Fruit fly (Drosophila melanogaster) whole organism, embryonic: ENCODE measurements around the gene CG34290.

Experiments
- CG1024 ChIP-seq: fragments of 200-800 bp; sonication (Bioruptor generic); IDR thresholded peaks from 2 replicates; pipeline ENCODE4 v1.3.6; 2022; ENCODE audit warnings: missing biosample characterization, missing genetic modification characterization
- CG10979 ChIP-seq: fragments of 200-800 bp; sonication (Bioruptor generic); optimal IDR thresholded peaks from 2 replicates; lab custom pipeline; 2018; ENCODE audit warnings: missing biosample characterization, mild to moderate bottlenecking, missing genetic modification characterization, moderate library complexity
- CG12744 ChIP-seq: fragments of 200-800 bp; sonication (Bioruptor generic); optimal IDR thresholded peaks from 2 replicates; lab custom pipeline; 2016; ENCODE audit warnings: missing biosample characterization, missing genetic modification characterization
- CG13624 ChIP-seq: fragments of 200-800 bp; sonication (Bioruptor generic); optimal IDR thresholded peaks from 2 replicates; lab custom pipeline; 2016; ENCODE audit warnings: missing biosample characterization, missing genetic modification characterization
- CG14014 ChIP-seq: fragments of 200-800 bp; sonication (Bioruptor generic); IDR thresholded peaks from 2 replicates; pipeline ENCODE4 v1.3.6; 2022; ENCODE audit warnings: missing biosample characterization, missing genetic modification characterization
- CG15479 ChIP-seq: fragments of 200-800 bp; sonication (Bioruptor generic); optimal IDR thresholded peaks from 3 replicates; lab custom pipeline; 2019; ENCODE audit warnings: missing biosample characterization, mild to moderate bottlenecking, missing genetic modification characterization, moderate library complexity
- CG18011 ChIP-seq: fragments of 200-800 bp; sonication (Bioruptor generic); optimal IDR thresholded peaks from 2 replicates; lab custom pipeline; 2017; ENCODE audit warnings: missing biosample characterization, missing genetic modification characterization, mild to moderate bottlenecking, moderate library complexity, missing genotype
- CG18619 ChIP-seq: fragments of 200-800 bp; sonication (Bioruptor generic); optimal IDR thresholded peaks from 3 replicates; lab custom pipeline; 2017; ENCODE audit warnings: missing biosample characterization, mild to moderate bottlenecking, missing genetic modification characterization
- CG31365 ChIP-seq: fragments of 200-800 bp; sonication (Bioruptor generic); optimal IDR thresholded peaks from 2 replicates; lab custom pipeline; 2018; ENCODE audit warnings: missing biosample characterization, mild to moderate bottlenecking, missing genetic modification characterization
- CG32532 ChIP-seq: fragments of 200-800 bp; sonication (Bioruptor generic); IDR thresholded peaks from 2 replicates; pipeline ENCODE4 v1.3.6; 2022; ENCODE audit warnings: missing biosample characterization, missing genetic modification characterization
- CG3407 ChIP-seq: fragments of 200-800 bp; sonication (Bioruptor generic); optimal IDR thresholded peaks from 2 replicates; lab custom pipeline; 2018; ENCODE audit warnings: missing biosample characterization, mild to moderate bottlenecking, missing genetic modification characterization
- CG4617 ChIP-seq: fragments of 200-800 bp; sonication (Bioruptor generic); optimal IDR thresholded peaks from 3 replicates; lab custom pipeline; 2016; ENCODE audit warnings: missing biosample characterization, missing genetic modification characterization, borderline replicate concordance
- CG4820 ChIP-seq: fragments of 200-800 bp; sonication (Bioruptor generic); optimal IDR thresholded peaks from 3 replicates; lab custom pipeline; 2016; ENCODE audit warnings: missing biosample characterization, missing genetic modification characterization
- CG5953 ChIP-seq: fragments of 200-800 bp; sonication (Bioruptor generic); IDR thresholded peaks from 2 replicates; pipeline ENCODE4 v1.3.6; 2022; ENCODE audit warnings: missing biosample characterization, missing genetic modification characterization
- CG6765 ChIP-seq: fragments of 200-800 bp; sonication (Bioruptor generic); optimal IDR thresholded peaks from 3 replicates; lab custom pipeline; 2017; ENCODE audit warnings: missing biosample characterization, mild to moderate bottlenecking, missing genetic modification characterization
- CG7357 ChIP-seq: fragments of 200-800 bp; sonication (Bioruptor generic); IDR thresholded peaks from 3 replicates; pipeline ENCODE4 v1.3.6; 2022; ENCODE audit warnings: missing biosample characterization, missing genetic modification characterization
- CG8359 ChIP-seq: fragments of 200-800 bp; sonication (Bioruptor generic); optimal IDR thresholded peaks from 2 replicates; lab custom pipeline; 2017; ENCODE audit warnings: missing biosample characterization, mild to moderate bottlenecking, missing genetic modification characterization, borderline replicate concordance
- CTCF ChIP-seq: fragments of 200-800 bp; sonication (Bioruptor generic); optimal IDR thresholded peaks from 2 replicates; lab custom pipeline; 2017; ENCODE audit warnings: missing biosample characterization, mild to moderate bottlenecking, missing genetic modification characterization, moderate library complexity
- Dfd ChIP-seq, 2 experiments: fragments of >200 bp; optimal IDR thresholded peaks; 2 replicates each; lab custom pipeline; 2017; ENCODE audit warnings: missing biosample characterization in 2 of 2, missing genetic modification characterization in 2 of 2
- Ets97D ChIP-seq: fragments of 200-800 bp; sonication (Bioruptor generic); optimal IDR thresholded peaks from 3 replicates; lab custom pipeline; 2016; ENCODE audit warnings: missing biosample characterization, missing genetic modification characterization
- Gsc ChIP-seq: fragments of 200-800 bp; sonication (Bioruptor generic); IDR thresholded peaks from 2 replicates; pipeline ENCODE4 v1.3.6; 2022; ENCODE audit warnings: missing biosample characterization, missing genetic modification characterization
- HLH3B ChIP-seq: fragments of 200-800 bp; sonication (Bioruptor generic); IDR thresholded peaks from 2 replicates; pipeline ENCODE4 v1.3.6; 2022; ENCODE audit warnings: missing biosample characterization, missing genetic modification characterization
- MBD-R2 ChIP-seq: fragments of 200-800 bp; sonication (Bioruptor generic); IDR thresholded peaks from 2 replicates; pipeline ENCODE4 v1.3.6; 2022; ENCODE audit warnings: missing biosample characterization, missing genetic modification characterization
- Max ChIP-seq: fragments of 200-800 bp; sonication (Bioruptor generic); optimal IDR thresholded peaks from 2 replicates; lab custom pipeline; 2016; ENCODE audit warnings: missing biosample characterization, mild to moderate bottlenecking, missing genetic modification characterization
- Oaz ChIP-seq: fragments of 200-800 bp; sonication (Bioruptor generic); IDR thresholded peaks from 2 replicates; pipeline ENCODE4 v1.3.6; 2022; ENCODE audit warnings: missing biosample characterization, missing genetic modification characterization
- Opbp ChIP-seq: fragments of 200-800 bp; sonication (Bioruptor generic); IDR thresholded peaks from 3 replicates; pipeline ENCODE4 v1.3.6; 2022; ENCODE audit warnings: missing biosample characterization, missing genetic modification characterization; ENCODE audit not compliant: partially characterized antibody
- Poxn ChIP-seq: fragments of 200-800 bp; sonication (Bioruptor generic); IDR thresholded peaks from 2 replicates; pipeline ENCODE4 v1.3.6; 2022; ENCODE audit warnings: missing biosample characterization, missing genetic modification characterization
- Scr ChIP-seq: fragments of 200-800 bp; sonication (Bioruptor generic); IDR thresholded peaks from 2 replicates; pipeline ENCODE4 v1.3.6; 2022; ENCODE audit warnings: missing biosample characterization, missing genetic modification characterization; ENCODE audit not compliant: partially characterized antibody
- Sry-δ ChIP-seq: fragments of 200-800 bp; sonication (Bioruptor generic); optimal IDR thresholded peaks from 2 replicates; lab custom pipeline; 2016; ENCODE audit warnings: missing biosample characterization, missing genetic modification characterization
- abd-A ChIP-seq: fragments of 200-800 bp; sonication (Bioruptor generic); optimal IDR thresholded peaks from 3 replicates; lab custom pipeline; 2019; ENCODE audit warnings: missing biosample characterization, mild to moderate bottlenecking, missing genetic modification characterization, moderate library complexity
- amos ChIP-seq: fragments of 200-800 bp; sonication (Bioruptor generic); IDR thresholded peaks from 2 replicates; pipeline ENCODE4 v1.3.6; 2022; ENCODE audit warnings: missing biosample characterization, missing genetic modification characterization; ENCODE audit not compliant: partially characterized antibody
- bcd ChIP-seq: fragments of 200-800 bp; sonication (Bioruptor generic); optimal IDR thresholded peaks from 2 replicates; lab custom pipeline; 2017; ENCODE audit warnings: missing biosample characterization, mild to moderate bottlenecking, missing genetic modification characterization
- dimm ChIP-seq: fragments of 200-800 bp; sonication (Bioruptor generic); IDR thresholded peaks from 2 replicates; pipeline ENCODE4 v1.3.6; 2022; ENCODE audit warnings: missing biosample characterization, missing genetic modification characterization
- eve ChIP-seq, 2 experiments: fragments of >200 bp; optimal IDR thresholded peaks; 2 replicates each; lab custom pipeline; 2017; ENCODE audit warnings: missing biosample characterization in 2 of 2, missing genetic modification characterization in 2 of 2
- h ChIP-seq: fragments of >200 bp; optimal IDR thresholded peaks from 2 replicates; lab custom pipeline; 2017
- insv ChIP-seq, 2 experiments: fragments of 200-800 bp; sonication (Bioruptor generic); optimal IDR thresholded peaks; 3 replicates each; lab custom pipeline; 2016 to 2018; ENCODE audit warnings: missing biosample characterization in 2 of 2, missing genetic modification characterization in 2 of 2
- jing ChIP-seq: fragments of 200-800 bp; sonication (Bioruptor generic); optimal IDR thresholded peaks from 2 replicates; lab custom pipeline; 2018; ENCODE audit warnings: missing biosample characterization, mild to moderate bottlenecking, missing genetic modification characterization
- mirr ChIP-seq: fragments of 200-800 bp; sonication (Bioruptor generic); optimal IDR thresholded peaks from 3 replicates; lab custom pipeline; 2018; ENCODE audit warnings: missing biosample characterization, mild to moderate bottlenecking, missing genetic modification characterization
- pb ChIP-seq: fragments of 200-800 bp; sonication (Bioruptor generic); optimal IDR thresholded peaks from 3 replicates; lab custom pipeline; 2016; ENCODE audit warnings: missing biosample characterization, missing genetic modification characterization
- prd ChIP-seq, 3 experiments: fragments of >200 bp in 2 of 3; fragments of 200-800 bp in 1 of 3; sonication (Bioruptor generic) in 1 of 3; optimal IDR thresholded peaks in 2 of 3; IDR thresholded peaks in 1 of 3; 2 replicates in 2 of 3; 3 replicates in 1 of 3; pipeline versions ENCODE4 v1.3.6 to Lab custom; 2017 to 2022; ENCODE audit warnings: missing biosample characterization in 1 of 3, missing genetic modification characterization in 1 of 3
- sens-2 ChIP-seq: fragments of 200-800 bp; sonication (Bioruptor generic); IDR thresholded peaks from 2 replicates; pipeline ENCODE4 v1.3.6; 2022; ENCODE audit warnings: missing biosample characterization, missing genetic modification characterization
- so ChIP-seq: fragments of 200-800 bp; sonication (Bioruptor generic); IDR thresholded peaks from 3 replicates; pipeline ENCODE4 v1.3.6; 2022; ENCODE audit warnings: missing biosample characterization, missing genetic modification characterization
- stwl ChIP-seq: fragments of 200-800 bp; sonication (Bioruptor generic); optimal IDR thresholded peaks from 3 replicates; lab custom pipeline; 2018; ENCODE audit warnings: missing biosample characterization, mild to moderate bottlenecking, missing genetic modification characterization, moderate library complexity
- tap ChIP-seq: fragments of 200-800 bp; optimal IDR thresholded peaks from 3 replicates; lab custom pipeline; 2019; ENCODE audit warnings: missing biosample characterization, mild to moderate bottlenecking, missing genetic modification characterization, moderate library complexity
- tin ChIP-seq: fragments of 200-800 bp; sonication (Bioruptor generic); optimal IDR thresholded peaks from 3 replicates; lab custom pipeline; 2016; ENCODE audit warnings: missing biosample characterization, missing genetic modification characterization
- ttk ChIP-seq: fragments of 200-800 bp; sonication (Bioruptor generic); IDR thresholded peaks from 2 replicates; pipeline ENCODE4 v2.1.2; 2022; ENCODE audit warnings: missing biosample characterization, missing genetic modification characterization
- unpg ChIP-seq: fragments of 200-800 bp; sonication (Bioruptor generic); optimal IDR thresholded peaks from 3 replicates; lab custom pipeline; 2018; ENCODE audit warnings: missing biosample characterization, mild to moderate bottlenecking, missing genetic modification characterization, moderate library complexity
- usp ChIP-seq: fragments of >200 bp; optimal IDR thresholded peaks from 2 replicates; lab custom pipeline; 2017; ENCODE audit warnings: missing biosample characterization, missing genetic modification characterization
- wor ChIP-seq: fragments of 200-800 bp; sonication (Bioruptor generic); IDR thresholded peaks from 2 replicates; pipeline ENCODE4 v1.3.6; 2022; ENCODE audit warnings: missing biosample characterization, missing genetic modification characterization
- zen2 ChIP-seq: fragments of 200-800 bp; sonication (Bioruptor generic); IDR thresholded peaks from 3 replicates; pipeline ENCODE4 v1.3.6; 2022; ENCODE audit warnings: missing biosample characterization, missing genetic modification characterization; ENCODE audit not compliant: partially characterized antibody
- zf30C ChIP-seq: fragments of 200-800 bp; sonication (Bioruptor generic); optimal IDR thresholded peaks from 3 replicates; lab custom pipeline; 2018; ENCODE audit warnings: missing biosample characterization, mild to moderate bottlenecking, missing genetic modification characterization

The CG34290 gene

dm6 chr3R:24271071-24271470 lies 18.5 kb downstream of the CG34290 start, which contains the start of gene jar (continued):
- no peak for TF ChIP-seq bcd (GFP tag; lab: Kevin White, UChicago)
- TF ChIP-seq tap (tag; lab: Kevin White, UChicago) = no peak
- TF ChIP-seq dimm = no peak
- TF ChIP-seq CG31365 (tag; lab: Kevin White, UChicago) = peak; percentile 44
- peak; percentile 75 for TF ChIP-seq Ets97D (GFP tag; lab: Kevin White, UChicago)
- peak; percentile 95 for TF ChIP-seq amos (GFP tag; lab: Robert Waterston, UW)
- TF ChIP-seq CG10979 = peak; percentile 35
- TF ChIP-seq Oaz (GFP tag; lab: Robert Waterston, UW) = peak; percentile 41; the same call in 1 of the 2 replicates
- TF ChIP-seq CG18011 (GFP tag; lab: Kevin White, UChicago) = no peak
- TF ChIP-seq stwl = peak; percentile 35
- no peak for TF ChIP-seq eve (GFP tag; optimal IDR thresholded peaks at IDR 0.05; lab: Kevin White, UChicago)
- peak; percentile 22 for TF ChIP-seq abd-A (tag; lab: Kevin White, UChicago)
- no peak for TF ChIP-seq Gsc
- TF ChIP-seq Opbp (GFP tag; lab: Robert Waterston, UW) = peak; percentile 95
- TF ChIP-seq CG32532 = peak; percentile 49; the same call in 1 of the 2 replicates
- no peak for TF ChIP-seq CG8359 (GFP tag; lab: Kevin White, UChicago)
- peak; percentile 33; the same call in 1 of the 2 replicates for TF ChIP-seq CG14014 (GFP tag; lab: Robert Waterston, UW)
- TF ChIP-seq h = no peak
- TF ChIP-seq unpg (GFP tag; lab: Kevin White, UChicago) = peak; percentile 24
- peak; percentile 88 for TF ChIP-seq Scr (GFP tag; lab: Robert Waterston, UW)
- peak; percentile 57 for TF ChIP-seq CTCF (GFP tag; lab: Kevin White, UChicago)
- no peak for TF ChIP-seq CG3407 (GFP tag; lab: Kevin White, UChicago)
- TF ChIP-seq MBD-R2 = peak; percentile 45; the same call in 1 of the 2 replicates
- peak; percentile 66; the same call in 1 of the 2 replicates for TF ChIP-seq CG5953
- TF ChIP-seq Sry-δ (GFP tag; lab: Kevin White, UChicago) = peak; percentile 98
- no peak for TF ChIP-seq wor (GFP tag; lab: Robert Waterston, UW)
- no peak for TF ChIP-seq CG6765 (GFP tag; lab: Kevin White, UChicago)
- peak; percentile 67 for TF ChIP-seq sens-2 (GFP tag; lab: Robert Waterston, UW)
- no peak for TF ChIP-seq CG7357 (GFP tag; lab: Robert Waterston, UW)
- TF ChIP-seq mirr (GFP tag; lab: Kevin White, UChicago) = peak; percentile 69
- no peak for TF ChIP-seq Dfd (GFP tag; optimal IDR thresholded peaks at IDR 0.05; lab: Kevin White, UChicago)
- TF ChIP-seq Max (GFP tag; lab: Kevin White, UChicago) = no peak
- no peak for TF ChIP-seq prd (optimal IDR thresholded peaks at IDR 0.05; lab: Kevin White, UChicago)
- 0 out of 3 replicates have a peak, but pooled peaks have one; percentile 16 for TF ChIP-seq prd (GFP tag; IDR thresholded peaks at IDR 0.05; lab: Robert Waterston, UW)
- TF ChIP-seq CG13624 (GFP tag; lab: Kevin White, UChicago) = peak; percentile 59
- peak; percentile 45 for TF ChIP-seq CG1024 (GFP tag; lab: Robert Waterston, UW)
- TF ChIP-seq jing (GFP tag; lab: Kevin White, UChicago) = no peak
- no peak for TF ChIP-seq CG15479 (GFP tag; lab: Kevin White, UChicago)
- peak; percentile 9; the same call in 1 of the 2 replicates for TF ChIP-seq HLH3B (GFP tag; lab: Robert Waterston, UW)
- peak; percentile 87 for TF ChIP-seq zen2 (GFP tag; lab: Robert Waterston, UW)
- no peak for TF ChIP-seq tin (GFP tag; lab: Kevin White, UChicago)
- peak; percentile 74; the same call in 2 of the 3 replicates for TF ChIP-seq so (GFP tag; lab: Robert Waterston, UW)
- TF ChIP-seq CG4617 (GFP tag; lab: Kevin White, UChicago) = no peak
- TF ChIP-seq Poxn (GFP tag; lab: Robert Waterston, UW) = no peak
- peak; percentile 11 for TF ChIP-seq zf30C (GFP tag; lab: Kevin White, UChicago)
- TF ChIP-seq ttk (GFP tag; lab: Robert Waterston, UW) = no peak
- no peak for TF ChIP-seq usp
- peak in 1 of 2 experiments; percentile 73 for TF ChIP-seq insv (GFP tag; optimal IDR thresholded peaks at IDR 0.05; lab: Kevin White, UChicago)
- peak; percentile 28 for TF ChIP-seq pb (GFP tag; lab: Kevin White, UChicago)
- no peak for TF ChIP-seq CG4820 (GFP tag; lab: Kevin White, UChicago)
- TF ChIP-seq CG18619 (GFP tag; lab: Kevin White, UChicago) = no peak
- no peak for TF ChIP-seq CG12744 (GFP tag; lab: Kevin White, UChicago)
